Worm (Caenorhabditis elegans) whole organism, late embryonic: ENCODE measurements around the gene clec-252.
"Not testable (repeated sequence)": the region's sequence is repeated elsewhere in the genome, so short reads cannot be mapped to it uniquely, and the experiment has no call there.

ENCODE experiments used
- C38D4.7 ChIP-seq: fragments of 200-800 bp; sonication (Bioruptor generic); optimal IDR thresholded peaks from 2 replicates; lab custom pipeline; 2018; ENCODE audit warnings: mild to moderate bottlenecking, missing genetic modification characterization, moderate library complexity, missing compliant biosample characterization
- K02D7.2 ChIP-seq: sonication (generic microtip); optimal IDR thresholded peaks from 2 replicates; lab custom pipeline; 2017; ENCODE audit warnings: mild to moderate bottlenecking, missing genetic modification characterization, missing compliant biosample characterization
- K09A11.1 ChIP-seq: sonication (generic microtip); optimal IDR thresholded peaks from 2 replicates; lab custom pipeline; 2017; ENCODE audit warnings: antibody characterized with exemption, mild to moderate bottlenecking, missing genetic modification characterization, missing compliant biosample characterization; ENCODE audit not compliant: insufficient read depth
- T23F11.4 ChIP-seq: fragments of 200-800 bp; sonication (Bioruptor generic); optimal IDR thresholded peaks from 2 replicates; lab custom pipeline; 2018; ENCODE audit warnings: mild to moderate bottlenecking, missing genetic modification characterization, missing compliant biosample characterization
- Y22D7AL.16 ChIP-seq: sonication (generic microtip); optimal IDR thresholded peaks from 2 replicates; lab custom pipeline; 2016; ENCODE audit warnings: missing genetic modification characterization, missing compliant biosample characterization
- ahr-1 ChIP-seq: sonication (generic microtip); optimal IDR thresholded peaks from 2 replicates; lab custom pipeline; 2016; ENCODE audit warnings: missing genetic modification characterization, missing compliant biosample characterization
- ama-1 ChIP-seq: fragments of 150-350 bp; optimal IDR thresholded peaks from 2 replicates; lab custom pipeline; 2014
- ceh-24 ChIP-seq: sonication (generic microtip); optimal IDR thresholded peaks from 2 replicates; lab custom pipeline; 2016; ENCODE audit warnings: mild to moderate bottlenecking, missing genetic modification characterization, missing compliant biosample characterization
- ceh-30 ChIP-seq: fragments of 150-350 bp; optimal IDR thresholded peaks from 2 replicates; lab custom pipeline; 2014; ENCODE audit warnings: missing biosample characterization, missing genetic modification characterization
- ceh-9 ChIP-seq: sonication (generic microtip); optimal IDR thresholded peaks from 2 replicates; lab custom pipeline; 2016; ENCODE audit warnings: mild to moderate bottlenecking, missing genetic modification characterization, inconsistent platforms, missing compliant biosample characterization
- che-1 ChIP-seq: sonication (generic microtip); optimal IDR thresholded peaks from 2 replicates; lab custom pipeline; 2016; ENCODE audit warnings: mild to moderate bottlenecking, missing genetic modification characterization, missing compliant biosample characterization
- dmd-4 ChIP-seq: sonication (generic microtip); optimal IDR thresholded peaks from 2 replicates; lab custom pipeline; 2016; ENCODE audit warnings: borderline replicate concordance, missing genetic modification characterization, missing compliant biosample characterization
- elt-4 ChIP-seq: sonication (generic microtip); optimal IDR thresholded peaks from 2 replicates; lab custom pipeline; 2016; ENCODE audit warnings: missing genetic modification characterization, missing compliant biosample characterization
- fax-1 ChIP-seq: sonication (generic microtip); optimal IDR thresholded peaks from 2 replicates; lab custom pipeline; 2016; ENCODE audit warnings: missing genotype, missing genetic modification characterization, missing compliant biosample characterization
- fkh-10 ChIP-seq: fragments of 150-350 bp; optimal IDR thresholded peaks from 2 replicates; lab custom pipeline; 2014; ENCODE audit warnings: missing biosample characterization, missing genetic modification reagents, missing genetic modification characterization
- gmeb-2 ChIP-seq: sonication (generic microtip); optimal IDR thresholded peaks from 2 replicates; lab custom pipeline; 2016; ENCODE audit warnings: missing genetic modification characterization, inconsistent platforms, missing compliant biosample characterization
- hlh-13 ChIP-seq: fragments of 200-800 bp; sonication (Bioruptor generic); optimal IDR thresholded peaks from 2 replicates; lab custom pipeline; 2018; ENCODE audit warnings: mild to moderate bottlenecking, missing genetic modification characterization, missing compliant biosample characterization
- hlh-15 ChIP-seq: sonication (generic microtip); optimal IDR thresholded peaks from 2 replicates; lab custom pipeline; 2016; ENCODE audit warnings: missing genetic modification characterization, missing compliant biosample characterization
- hlh-6 ChIP-seq: sonication (generic microtip); optimal IDR thresholded peaks from 2 replicates; lab custom pipeline; 2016; ENCODE audit warnings: missing genotype, missing genetic modification characterization, missing compliant biosample characterization
- hlh-8 ChIP-seq: sonication (generic microtip); optimal IDR thresholded peaks from 2 replicates; lab custom pipeline; 2016; ENCODE audit warnings: missing genotype, missing genetic modification characterization, missing compliant biosample characterization
- lin-11 ChIP-seq: fragments of 200-800 bp; sonication (Bioruptor generic); optimal IDR thresholded peaks from 2 replicates; lab custom pipeline; 2018; ENCODE audit warnings: mild to moderate bottlenecking, missing genetic modification characterization, missing compliant biosample characterization
- madf-2 ChIP-seq: sonication (generic microtip); optimal IDR thresholded peaks from 2 replicates; lab custom pipeline; 2017; ENCODE audit warnings: missing genetic modification characterization, missing compliant biosample characterization
- mec-3 ChIP-seq: sonication (generic microtip); optimal IDR thresholded peaks from 2 replicates; lab custom pipeline; 2016; ENCODE audit warnings: borderline replicate concordance, missing genetic modification characterization, missing compliant biosample characterization
- nfya-1 ChIP-seq: sonication (generic microtip); optimal IDR thresholded peaks from 2 replicates; lab custom pipeline; 2017; ENCODE audit warnings: missing genetic modification characterization, mild to moderate bottlenecking, missing compliant biosample characterization, antibody characterized with exemption, moderate library complexity
- pat-9 ChIP-seq: fragments of 200-800 bp; sonication (Bioruptor generic); optimal IDR thresholded peaks from 2 replicates; lab custom pipeline; 2018; ENCODE audit warnings: mild to moderate bottlenecking, missing genetic modification characterization, moderate library complexity, missing compliant biosample characterization
- pax-1 ChIP-seq: fragments of 150-350 bp; optimal IDR thresholded peaks from 2 replicates; lab custom pipeline; 2014; ENCODE audit warnings: missing biosample characterization, missing genetic modification characterization
- pha-2 ChIP-seq: sonication (generic microtip); optimal IDR thresholded peaks from 2 replicates; lab custom pipeline; 2017; ENCODE audit warnings: mild to moderate bottlenecking, missing genetic modification characterization, missing compliant biosample characterization
- pha-4 ChIP-seq: fragments of 150-350 bp; optimal IDR thresholded peaks from 2 replicates; lab custom pipeline; 2018; ENCODE audit warnings: missing biosample characterization, missing genetic modification reagents, missing genetic modification characterization
- pqm-1 ChIP-seq: sonication (generic microtip); optimal IDR thresholded peaks from 2 replicates; lab custom pipeline; 2016; ENCODE audit warnings: missing genetic modification characterization, missing compliant biosample characterization
- pros-1 ChIP-seq: fragments of 150-350 bp; optimal IDR thresholded peaks from 2 replicates; lab custom pipeline; 2014; ENCODE audit warnings: missing biosample characterization, missing genetic modification reagents, missing genetic modification characterization
- rnt-1 ChIP-seq: sonication (generic microtip); optimal IDR thresholded peaks from 2 replicates; lab custom pipeline; 2016; ENCODE audit warnings: missing genetic modification characterization, missing compliant biosample characterization
- sox-2 ChIP-seq: fragments of 200-800 bp; sonication (Bioruptor generic); IDR thresholded peaks from 2 replicates; pipeline ENCODE4 v1.3.6; 2022; ENCODE audit warnings: missing genetic modification reagents, missing genetic modification characterization, missing compliant biosample characterization
- syd-9 ChIP-seq: sonication (generic microtip); optimal IDR thresholded peaks from 2 replicates; lab custom pipeline; 2016; ENCODE audit warnings: mild to moderate bottlenecking, missing genetic modification characterization, moderate library complexity, missing compliant biosample characterization
- tbx-2 ChIP-seq: sonication (generic microtip); optimal IDR thresholded peaks from 2 replicates; lab custom pipeline; 2016; ENCODE audit warnings: missing genetic modification characterization, missing compliant biosample characterization
- unc-3 ChIP-seq, 2 experiments: fragments of 200-800 bp in 1 of 2; sonication (Bioruptor generic) in 1 of 2; sonication (generic microtip) in 1 of 2; conservative IDR thresholded peaks in 1 of 2; optimal IDR thresholded peaks in 1 of 2; 2 replicates each; pipeline versions ENCODE4 v1.3.6 to Lab custom; 2016 to 2022; ENCODE audit warnings: missing compliant biosample characterization in 2 of 2, missing genetic modification characterization in 2 of 2, missing genetic modification reagents in 1 of 2
- unc-86 ChIP-seq: sonication (generic microtip); optimal IDR thresholded peaks from 2 replicates; lab custom pipeline; 2016; ENCODE audit warnings: missing genetic modification characterization, missing compliant biosample characterization
- ztf-16 ChIP-seq: sonication (generic microtip); optimal IDR thresholded peaks from 2 replicates; lab custom pipeline; 2017; ENCODE audit warnings: missing genetic modification characterization, missing compliant biosample characterization

The clec-252 gene

ce11 chrV:18754328-18754727 lies 5.7 kb upstream of the clec-252 start, which contains the start of gene clec-254:
TSS of gene clec-254 (minus strand) at chrV:18754428.
- not testable (repeated sequence) for TF ChIP-seq pat-9 (tag; lab: Kevin White, UChicago); dmd-4; pqm-1 (tag; lab: Kevin White, UChicago)
- TF ChIP-seq, all 69 proteins: peak for 0; not testable (repeated sequence) for 69

- TF ChIP-seq lin-11 (tag; lab: Kevin White, UChicago) (no peak), ceh-30 (tag; lab: Kevin White, UChicago) (no peak), rnt-1 (no peak), elt-4 (tag; lab: Kevin White, UChicago) (no peak), fkh-10 (no peak), madf-2 (tag; lab: Kevin White, UChicago) (no peak), unc-86 (tag; lab: Kevin White, UChicago) (no peak), mec-3 (tag; lab: Kevin White, UChicago) (no peak), ztf-16 (tag; lab: Kevin White, UChicago) (no peak), pha-4 (tag; lab: Kevin White, UChicago) (no peak), C38D4.7 (no peak), K09A11.1 (tag; lab: Kevin White, UChicago) (no peak), hlh-8 (no peak), gmeb-2 (tag; lab: Kevin White, UChicago) (no peak), pax-1 (no peak)
Observed at ce11 chrV:18753036-18753435, 4.4 kb upstream of the clec-252 start, which contains the start of gene F11D11.6. TSS of gene F11D11.6 (minus strand) at chrV:18753136.

- TF ChIP-seq nfya-1 (tag; lab: Kevin White, UChicago) (no peak), fax-1 (no peak), T23F11.4 (no peak), ceh-24 (no peak), pros-1 (tag; lab: Kevin White, UChicago) (no peak), ceh-30 (tag; lab: Kevin White, UChicago) (no peak), pha-2 (no peak), rnt-1 (no peak), ceh-9 (tag; lab: Kevin White, UChicago) (no peak), madf-2 (tag; lab: Kevin White, UChicago) (no peak), pha-4 (tag; lab: Kevin White, UChicago) (no peak)
Observed at ce11 chrV:18750445-18750844, 1.8 kb upstream of the clec-252 start, which contains the start of the genes F11D11.21 and F11D11.12. TSS of gene F11D11.21 (minus strand) at chrV:18750545. TSS of gene F11D11.12 (minus strand) at chrV:18750682.

ce11 chrV:18746937-18747660 lies 1.5 kb downstream of the clec-252 start, which contains the start of gene clec-251:
TSS of gene clec-251 (minus strand) at chrV:18746987.
- TF ChIP-seq sox-2 (no peak), che-1 (tag; lab: Kevin White, UChicago) (no peak), ama-1 (lab: Kevin White, UChicago) (no peak), mec-3 (tag; lab: Kevin White, UChicago) (no peak), syd-9 (tag; lab: Kevin White, UChicago) (no peak), tbx-2 (no peak), lin-11 (tag; lab: Kevin White, UChicago) (no peak), T23F11.4 (no peak), K02D7.2 (no peak), hlh-15 (tag; lab: Kevin White, UChicago) (no peak)

ce11 chrV:18742108-18742507 lies 6.5 kb downstream of the clec-252 start, which contains the start of gene clec-250:
TSS of gene clec-250 (minus strand) at chrV:18742208.
- TF ChIP-seq hlh-6 (no peak), unc-3 (GFP tag; conservative IDR thresholded peaks at IDR 0.05; lab: Robert Waterston, UW) (no peak), unc-3 (tag; optimal IDR thresholded peaks at IDR 0.05; lab: Kevin White, UChicago) (no peak), hlh-13 (GFP tag; lab: Kevin White, UChicago) (no peak), ahr-1 (tag; lab: Kevin White, UChicago) (no peak), T23F11.4 (no peak), hlh-8 (no peak), Y22D7AL.16 (tag; lab: Kevin White, UChicago) (no peak)
